Fruit fly (Drosophila melanogaster) whole organism, embryonic: ENCODE results near the gene CG43402.

ENCODE experiments used
- Asciz ChIP-seq: fragments of 200-800 bp; sonication (Bioruptor generic); optimal IDR thresholded peaks from 2 replicates; lab custom pipeline; 2017; ENCODE audit warnings: missing biosample characterization, mild to moderate bottlenecking, missing genetic modification characterization, missing genetic modification reagents
- Atf3 ChIP-seq: fragments of 200-800 bp; sonication (Bioruptor generic); optimal IDR thresholded peaks from 3 replicates; lab custom pipeline; 2016; ENCODE audit warnings: missing biosample characterization, missing genetic modification characterization
- Blimp-1 ChIP-seq: fragments of 200-800 bp; sonication (Bioruptor generic); optimal IDR thresholded peaks from 3 replicates; lab custom pipeline; 2018; ENCODE audit warnings: missing biosample characterization, missing genetic modification characterization, mild to moderate bottlenecking, moderate library complexity, missing genetic modification reagents
- CG10147 ChIP-seq: fragments of 200-800 bp; sonication (Bioruptor generic); optimal IDR thresholded peaks from 2 replicates; lab custom pipeline; 2019; ENCODE audit warnings: missing biosample characterization, mild to moderate bottlenecking, missing genetic modification characterization, moderate library complexity
- CG10209 ChIP-seq: fragments of 200-800 bp; sonication (Bioruptor generic); optimal IDR thresholded peaks from 3 replicates; lab custom pipeline; 2017; ENCODE audit warnings: missing biosample characterization, mild to moderate bottlenecking, missing genetic modification characterization, missing genetic modification reagents
- CG11093 ChIP-seq: fragments of 200-800 bp; sonication (Bioruptor generic); IDR thresholded peaks from 3 replicates; pipeline ENCODE4 v1.3.6; 2022; ENCODE audit warnings: missing biosample characterization, missing genetic modification characterization
- CG11504 ChIP-seq: fragments of 200-800 bp; sonication (Bioruptor generic); optimal IDR thresholded peaks from 3 replicates; lab custom pipeline; 2019; ENCODE audit warnings: missing biosample characterization, mild to moderate bottlenecking, missing genetic modification characterization, moderate library complexity
- CG11695 ChIP-seq: fragments of 200-800 bp; sonication (Bioruptor generic); IDR thresholded peaks from 3 replicates; pipeline ENCODE4 v1.3.6; 2022; ENCODE audit warnings: missing biosample characterization, missing genetic modification characterization
- CG13624 ChIP-seq: fragments of 200-800 bp; sonication (Bioruptor generic); optimal IDR thresholded peaks from 2 replicates; lab custom pipeline; 2016; ENCODE audit warnings: missing biosample characterization, missing genetic modification characterization
- CG15479 ChIP-seq: fragments of 200-800 bp; sonication (Bioruptor generic); optimal IDR thresholded peaks from 3 replicates; lab custom pipeline; 2019; ENCODE audit warnings: missing biosample characterization, mild to moderate bottlenecking, missing genetic modification characterization, moderate library complexity
- CG16815 ChIP-seq: fragments of 200-800 bp; sonication (Bioruptor generic); optimal IDR thresholded peaks from 3 replicates; lab custom pipeline; 2017; ENCODE audit warnings: missing biosample characterization, mild to moderate bottlenecking, missing genetic modification characterization
- CG16863 ChIP-seq: fragments of 200-800 bp; sonication (Bioruptor generic); optimal IDR thresholded peaks from 3 replicates; lab custom pipeline; 2016; ENCODE audit warnings: missing biosample characterization, missing genetic modification characterization
- CG17186 ChIP-seq: fragments of 200-800 bp; sonication (Bioruptor generic); optimal IDR thresholded peaks from 3 replicates; lab custom pipeline; 2017; ENCODE audit warnings: missing biosample characterization, missing genetic modification reagents, missing genetic modification characterization
- CG17612 ChIP-seq: fragments of 200-800 bp; sonication (Bioruptor generic); IDR thresholded peaks from 2 replicates; pipeline ENCODE4 v1.3.6; 2022; ENCODE audit warnings: missing biosample characterization, missing genetic modification characterization
- CG17802 ChIP-seq: fragments of 200-800 bp; sonication (Bioruptor generic); optimal IDR thresholded peaks from 2 replicates; lab custom pipeline; 2018; ENCODE audit warnings: missing biosample characterization, mild to moderate bottlenecking, missing genetic modification characterization, moderate library complexity
- CG2199 ChIP-seq: fragments of 200-800 bp; sonication (Bioruptor generic); IDR thresholded peaks from 3 replicates; pipeline ENCODE4 v1.3.6; 2022; ENCODE audit warnings: missing biosample characterization, missing genetic modification characterization
- CG34224 ChIP-seq: fragments of 200-800 bp; sonication (Bioruptor generic); IDR thresholded peaks from 3 replicates; pipeline ENCODE4 v1.3.6; 2022; ENCODE audit warnings: missing biosample characterization, missing genetic modification characterization; ENCODE audit not compliant: partially characterized antibody
- CG4820 ChIP-seq: fragments of 200-800 bp; sonication (Bioruptor generic); optimal IDR thresholded peaks from 3 replicates; lab custom pipeline; 2016; ENCODE audit warnings: missing biosample characterization, missing genetic modification characterization
- CG7372 ChIP-seq: fragments of 200-800 bp; sonication (Bioruptor generic); IDR thresholded peaks from 2 replicates; pipeline ENCODE4 v1.3.6; 2022; ENCODE audit warnings: missing biosample characterization, missing genetic modification characterization
- CG7839 ChIP-seq: fragments of 200-800 bp; sonication (Bioruptor generic); optimal IDR thresholded peaks from 3 replicates; lab custom pipeline; 2018; ENCODE audit warnings: missing biosample characterization, mild to moderate bottlenecking, missing genetic modification characterization, moderate library complexity
- CG8765 ChIP-seq: fragments of 200-800 bp; sonication (Bioruptor generic); IDR thresholded peaks from 2 replicates; pipeline ENCODE4 v1.3.6; 2022; ENCODE audit warnings: missing biosample characterization, missing genetic modification characterization
- CG9817 ChIP-seq: fragments of 200-800 bp; sonication (Bioruptor generic); optimal IDR thresholded peaks from 2 replicates; lab custom pipeline; 2018; ENCODE audit warnings: missing biosample characterization, mild to moderate bottlenecking, missing genetic modification characterization, moderate library complexity
- Dbx ChIP-seq: fragments of 200-800 bp; sonication (Bioruptor generic); IDR thresholded peaks from 3 replicates; pipeline ENCODE4 v1.3.6; 2022; ENCODE audit warnings: missing biosample characterization, missing genetic modification characterization
- Eip74EF ChIP-seq, 2 experiments: fragments of 200-800 bp in 1 of 2; fragments of >200 bp in 1 of 2; sonication (Bioruptor generic) in 1 of 2; optimal IDR thresholded peaks; 2 replicates each; lab custom pipeline; 2017 to 2019; ENCODE audit warnings: missing biosample characterization in 2 of 2, missing genetic modification characterization in 2 of 2, mild to moderate bottlenecking in 1 of 2, moderate library complexity in 1 of 2
- HmgZ ChIP-seq: fragments of 200-800 bp; sonication (Bioruptor generic); optimal IDR thresholded peaks from 2 replicates; lab custom pipeline; 2018; ENCODE audit warnings: missing biosample characterization, mild to moderate bottlenecking, missing genetic modification characterization
- Myb ChIP-seq: fragments of 200-800 bp; sonication (Bioruptor generic); optimal IDR thresholded peaks from 2 replicates; lab custom pipeline; 2016; ENCODE audit warnings: missing biosample characterization, missing genetic modification characterization
- Oli ChIP-seq: fragments of 200-800 bp; sonication (Bioruptor generic); optimal IDR thresholded peaks from 2 replicates; lab custom pipeline; 2018; ENCODE audit warnings: missing biosample characterization, mild to moderate bottlenecking, missing genetic modification characterization, moderate library complexity
- Sry-δ ChIP-seq: fragments of 200-800 bp; sonication (Bioruptor generic); optimal IDR thresholded peaks from 2 replicates; lab custom pipeline; 2016; ENCODE audit warnings: missing biosample characterization, missing genetic modification characterization
- Xrp1 ChIP-seq: fragments of 200-800 bp; sonication (Bioruptor generic); IDR thresholded peaks from 2 replicates; pipeline ENCODE4 v1.3.6; 2022; ENCODE audit warnings: missing biosample characterization, missing genetic modification characterization
- ab ChIP-seq: fragments of 200-800 bp; sonication (Bioruptor generic); optimal IDR thresholded peaks from 2 replicates; lab custom pipeline; 2016; ENCODE audit warnings: missing biosample characterization, missing genetic modification characterization
- ap ChIP-seq: fragments of 200-800 bp; sonication (Bioruptor generic); IDR thresholded peaks from 2 replicates; pipeline ENCODE4 v1.3.6; 2022; ENCODE audit warnings: missing biosample characterization, missing genetic modification characterization
- br ChIP-seq: fragments of >200 bp; optimal IDR thresholded peaks from 2 replicates; lab custom pipeline; 2017
- cg ChIP-seq: fragments of 200-800 bp; sonication (Bioruptor generic); optimal IDR thresholded peaks from 3 replicates; lab custom pipeline; 2019; ENCODE audit warnings: missing biosample characterization, mild to moderate bottlenecking, missing genetic modification characterization, moderate library complexity
- crol ChIP-seq: fragments of 200-800 bp; sonication (Bioruptor generic); IDR thresholded peaks from 2 replicates; pipeline ENCODE4 v1.3.6; 2022; ENCODE audit warnings: missing biosample characterization, missing genetic modification characterization
- dati ChIP-seq: fragments of 200-800 bp; sonication (Bioruptor generic); IDR thresholded peaks from 2 replicates; pipeline ENCODE4 v1.3.6; 2022; ENCODE audit warnings: missing biosample characterization, missing genetic modification characterization
- dpn ChIP-seq, 2 experiments: fragments of 200-800 bp; sonication (Bioruptor generic); optimal IDR thresholded peaks; 3 replicates each; lab custom pipeline; 2016; ENCODE audit warnings: missing biosample characterization in 2 of 2, missing genetic modification characterization in 2 of 2
- eve ChIP-seq, 2 experiments: fragments of >200 bp; optimal IDR thresholded peaks; 2 replicates each; lab custom pipeline; 2017; ENCODE audit warnings: missing biosample characterization in 2 of 2, missing genetic modification characterization in 2 of 2
- gfzf ChIP-seq: fragments of 200-800 bp; sonication (Bioruptor generic); optimal IDR thresholded peaks from 2 replicates; lab custom pipeline; 2016; ENCODE audit warnings: missing biosample characterization, mild to moderate bottlenecking, missing genetic modification characterization, moderate library complexity
- h ChIP-seq: fragments of >200 bp; optimal IDR thresholded peaks from 2 replicates; lab custom pipeline; 2017
- pan ChIP-seq, 4 experiments: fragments of >200 bp in 3 of 4; fragments of 200-800 bp in 1 of 4; sonication (Bioruptor generic) in 1 of 4; optimal IDR thresholded peaks in 3 of 4; IDR thresholded peaks in 1 of 4; 2 replicates each; pipeline versions ENCODE4 v1.3.6 to Lab custom; 2017 to 2022; ENCODE audit warnings: missing biosample characterization in 2 of 4, missing genetic modification characterization in 2 of 4, mixed read lengths in 1 of 4
- pb ChIP-seq: fragments of 200-800 bp; sonication (Bioruptor generic); optimal IDR thresholded peaks from 3 replicates; lab custom pipeline; 2016; ENCODE audit warnings: missing biosample characterization, missing genetic modification characterization
- pfk ChIP-seq: fragments of 200-800 bp; sonication (Bioruptor generic); optimal IDR thresholded peaks from 2 replicates; lab custom pipeline; 2018; ENCODE audit warnings: missing biosample characterization, mild to moderate bottlenecking, missing genetic modification characterization, moderate library complexity
- phol ChIP-seq: fragments of 200-800 bp; sonication (Bioruptor generic); optimal IDR thresholded peaks from 3 replicates; lab custom pipeline; 2018; ENCODE audit warnings: missing biosample characterization, mild to moderate bottlenecking, missing genetic modification characterization, moderate library complexity
- prd ChIP-seq, 3 experiments: fragments of >200 bp in 2 of 3; fragments of 200-800 bp in 1 of 3; sonication (Bioruptor generic) in 1 of 3; optimal IDR thresholded peaks in 2 of 3; IDR thresholded peaks in 1 of 3; 2 replicates in 2 of 3; 3 replicates in 1 of 3; pipeline versions ENCODE4 v1.3.6 to Lab custom; 2017 to 2022; ENCODE audit warnings: missing biosample characterization in 1 of 3, missing genetic modification characterization in 1 of 3
- sima ChIP-seq: fragments of 200-800 bp; sonication (Bioruptor generic); optimal IDR thresholded peaks from 2 replicates; lab custom pipeline; 2016; ENCODE audit warnings: missing biosample characterization, missing genetic modification characterization
- sna ChIP-seq: fragments of 200-800 bp; sonication (Bioruptor generic); IDR thresholded peaks from 2 replicates; pipeline ENCODE4 v1.3.6; 2022; ENCODE audit warnings: missing biosample characterization, missing genetic modification characterization; ENCODE audit not compliant: partially characterized antibody
- tap ChIP-seq: fragments of 200-800 bp; optimal IDR thresholded peaks from 3 replicates; lab custom pipeline; 2019; ENCODE audit warnings: missing biosample characterization, mild to moderate bottlenecking, missing genetic modification characterization, moderate library complexity
- tin ChIP-seq: fragments of 200-800 bp; sonication (Bioruptor generic); optimal IDR thresholded peaks from 3 replicates; lab custom pipeline; 2016; ENCODE audit warnings: missing biosample characterization, missing genetic modification characterization
- tll ChIP-seq, 2 experiments: fragments of 200-800 bp in 1 of 2; fragments of >200 bp in 1 of 2; sonication (Bioruptor generic) in 1 of 2; optimal IDR thresholded peaks; 2 replicates each; lab custom pipeline; 2017 to 2019; ENCODE audit warnings: missing biosample characterization in 2 of 2, missing genetic modification characterization in 2 of 2, mild to moderate bottlenecking in 1 of 2, moderate library complexity in 1 of 2
- zfh2 ChIP-seq: fragments of 200-800 bp; sonication (Bioruptor generic); optimal IDR thresholded peaks from 2 replicates; lab custom pipeline; 2016; ENCODE audit warnings: missing biosample characterization, missing genetic modification characterization

Gene CG43402

dm6 chr2L:1456305-1456704 is 13.9 kb downstream of the CG43402 start (continued):
- TF ChIP-seq h (lab: Kevin White, UChicago) (no peak), eve (GFP tag; optimal IDR thresholded peaks at IDR 0.05; lab: Kevin White, UChicago) (peak in 1 of 2 experiments; percentile 21), CG15479 (GFP tag; lab: Kevin White, UChicago) (no peak), dpn (GFP tag; optimal IDR thresholded peaks at IDR 0.05; lab: Kevin White, UChicago) (peak in 1 of 2 experiments; percentile 49), pfk (GFP tag; lab: Kevin White, UChicago) (no peak), CG10147 (GFP tag; lab: Kevin White, UChicago) (no peak), pb (GFP tag; lab: Kevin White, UChicago) (no peak), prd (optimal IDR thresholded peaks at IDR 0.05; lab: Kevin White, UChicago) (no peak), prd (GFP tag; IDR thresholded peaks at IDR 0.05; lab: Robert Waterston, UW) (peak; percentile 80), CG9817 (tag; lab: Kevin White, UChicago) (no peak), Oli (tag; lab: Kevin White, UChicago) (peak; percentile 56), CG11093 (GFP tag; lab: Robert Waterston, UW) (peak; percentile 50; the same call in 1 of the 3 replicates), CG13624 (GFP tag; lab: Kevin White, UChicago) (no peak), CG11504 (tag; lab: Kevin White, UChicago) (peak; percentile 65), cg (GFP tag; lab: Kevin White, UChicago) (no peak), phol (peak; percentile 78), HmgZ (no peak), ab (no peak), Atf3 (GFP tag; lab: Kevin White, UChicago) (no peak), ap (GFP tag; lab: Robert Waterston, UW) (no peak), Xrp1 (GFP tag; lab: Robert Waterston, UW) (peak; percentile 91), CG10209 (GFP tag; lab: Kevin White, UChicago) (no peak), gfzf (no peak), CG7839 (tag; lab: Kevin White, UChicago) (peak; percentile 66), sima (no peak), br (lab: Kevin White, UChicago) (no peak)

- TF ChIP-seq Blimp-1 = peak; percentile 14
- no peak for TF ChIP-seq CG16863 (GFP tag; lab: Kevin White, UChicago)
- no peak for TF ChIP-seq Myb (GFP tag; lab: Kevin White, UChicago)
- TF ChIP-seq CG17612 = no peak
- TF ChIP-seq CG11695 (GFP tag; lab: Robert Waterston, UW) = no peak
- no peak for TF ChIP-seq pfk (GFP tag; lab: Kevin White, UChicago)
- TF ChIP-seq Asciz (GFP tag; lab: Kevin White, UChicago) = no peak
- no peak for TF ChIP-seq CG16815 (GFP tag; lab: Kevin White, UChicago)
- no peak for TF ChIP-seq CG17802 (tag; lab: Kevin White, UChicago)
- TF ChIP-seq dati (GFP tag; lab: Robert Waterston, UW) = no peak
- no peak for TF ChIP-seq CG17186 (GFP tag; lab: Kevin White, UChicago)
- peak in 1 of 2 experiments; percentile 33 for TF ChIP-seq tll (GFP tag; optimal IDR thresholded peaks at IDR 0.05; lab: Kevin White, UChicago)
- TF ChIP-seq Sry-δ (GFP tag; lab: Kevin White, UChicago) = no peak
- no peak for TF ChIP-seq tin (GFP tag; lab: Kevin White, UChicago)
- no peak for TF ChIP-seq tap (tag; lab: Kevin White, UChicago)
- no peak for TF ChIP-seq prd (optimal IDR thresholded peaks at IDR 0.05; lab: Kevin White, UChicago)
- peak; percentile 82; the same call in 2 of the 3 replicates for TF ChIP-seq prd (GFP tag; IDR thresholded peaks at IDR 0.05; lab: Robert Waterston, UW)
- TF ChIP-seq Dbx (GFP tag; lab: Robert Waterston, UW) = no peak
- TF ChIP-seq CG7372 (GFP tag; lab: Robert Waterston, UW) = no peak
- no peak for TF ChIP-seq crol (GFP tag; lab: Robert Waterston, UW)
- no peak for TF ChIP-seq CG4820 (GFP tag; lab: Kevin White, UChicago)
- TF ChIP-seq sna (GFP tag; lab: Robert Waterston, UW) = no peak
- no peak for TF ChIP-seq zfh2 (GFP tag; lab: Kevin White, UChicago)
- TF ChIP-seq CG8765 = peak; percentile 66; the same call in 1 of the 2 replicates
- no peak for TF ChIP-seq Eip74EF (GFP tag; optimal IDR thresholded peaks at IDR 0.05; lab: Kevin White, UChicago)
- no peak for TF ChIP-seq CG2199 (GFP tag; lab: Robert Waterston, UW)
- TF ChIP-seq CG34224 = no peak
- TF ChIP-seq pan (optimal IDR thresholded peaks at IDR 0.05; lab: Kevin White, UChicago) = no peak
- TF ChIP-seq pan (GFP tag; optimal IDR thresholded peaks at IDR 0.05 in 1 of 2, IDR thresholded peaks at IDR 0.05 in 1 of 2) = no peak
Observed at dm6 chr2L:1456822-1457221, 14.4 kb downstream of the CG43402 start.
